Worm (Caenorhabditis elegans): ENCODE data around the gene ttr-50.

ce11 chrIV:11650344-11650743 is 9.5 kb upstream of the ttr-50 start:
- TF ChIP-seq nhr-12 (tag; optimal IDR thresholded peaks at IDR 0.05) (no peak), lin-13 (tag; optimal IDR thresholded peaks at IDR 0.05) (no peak), pha-4 (tag; optimal IDR thresholded peaks at IDR 0.05) (no peak)
